Worm (Caenorhabditis elegans): ENCODE measurements around the gene C49A9.9.

DNA sequence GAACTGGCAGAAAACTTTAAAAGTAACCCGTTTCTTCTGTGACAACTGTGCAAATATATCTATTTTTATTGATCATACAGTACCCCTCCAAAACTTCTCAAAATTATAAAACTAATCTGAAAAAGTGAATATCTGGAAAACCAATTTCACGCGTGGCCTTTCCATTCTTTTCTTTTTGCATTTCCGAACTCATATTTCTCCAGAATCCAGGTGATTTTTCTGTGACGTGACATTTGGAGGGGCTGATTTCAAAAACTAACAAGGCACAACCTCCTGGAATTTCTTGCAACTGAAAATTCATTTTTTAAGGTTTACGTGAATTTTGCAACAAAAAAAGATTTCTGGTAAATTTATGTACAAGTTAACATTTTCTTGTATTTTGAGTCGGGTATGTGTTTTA is 16.9 kb upstream of the C49A9.9 start:
- TF ChIP-seq atf-7 (tag; optimal IDR thresholded peaks at IDR 0.05) (no peak), C06A6.2 (GFP tag; conservative IDR thresholded peaks at IDR 0.05) (no peak), repo-1 (tag; optimal IDR thresholded peaks at IDR 0.05) (no peak)
